Worm (Caenorhabditis elegans) whole organism, L2 larva: ENCODE results near the gene F31D5.1.

Source experiments
- R02D3.7 ChIP-seq: fragments of 150-350 bp; optimal IDR thresholded peaks from 2 replicates; lab custom pipeline; 2014; ENCODE audit warnings: missing biosample characterization, missing genetic modification characterization
- alr-1 ChIP-seq: fragments of 150-350 bp; optimal IDR thresholded peaks from 2 replicates; lab custom pipeline; 2014; ENCODE audit warnings: missing biosample characterization, missing genetic modification characterization
- aly-2 ChIP-seq: fragments of 150-350 bp; optimal IDR thresholded peaks from 2 replicates; lab custom pipeline; 2014; ENCODE audit warnings: missing biosample characterization, missing genetic modification characterization
- ama-1 ChIP-seq: fragments of 150-350 bp; optimal IDR thresholded peaks from 2 replicates; lab custom pipeline; 2018; ENCODE audit warnings: inconsistent platforms
- blmp-1 ChIP-seq: sonication (generic microtip); optimal IDR thresholded peaks from 2 replicates; lab custom pipeline; 2017; ENCODE audit warnings: missing genetic modification characterization, mild to moderate bottlenecking, missing compliant biosample characterization, antibody characterized with exemption, moderate library complexity; ENCODE audit not compliant: insufficient read depth
- ceh-82 ChIP-seq: fragments of 150-350 bp; optimal IDR thresholded peaks from 2 replicates; lab custom pipeline; 2014; ENCODE audit warnings: missing biosample characterization, missing genetic modification characterization
- crh-2 ChIP-seq: sonication (generic microtip); optimal IDR thresholded peaks from 2 replicates; lab custom pipeline; 2017; ENCODE audit warnings: missing biosample characterization, missing genetic modification characterization
- elt-1 ChIP-seq: fragments of 150-350 bp; optimal IDR thresholded peaks from 2 replicates; lab custom pipeline; 2014; ENCODE audit warnings: missing biosample characterization, missing genetic modification characterization
- lin-11 ChIP-seq: fragments of 150-350 bp; sonication (generic microtip); optimal IDR thresholded peaks from 2 replicates; lab custom pipeline; 2014; ENCODE audit warnings: missing biosample characterization, missing genetic modification characterization, inconsistent platforms, mixed read lengths
- lin-39 ChIP-seq: fragments of 150-350 bp; optimal IDR thresholded peaks from 2 replicates; lab custom pipeline; 2014; ENCODE audit warnings: missing biosample characterization, missing genetic modification reagents, missing genetic modification characterization
- mab-5 ChIP-seq: fragments of 150-350 bp; optimal IDR thresholded peaks from 2 replicates; lab custom pipeline; 2014; ENCODE audit warnings: missing biosample characterization, missing genetic modification characterization
- mdl-1 ChIP-seq, 2 experiments: fragments of 150-350 bp in 1 of 2; sonication (generic microtip) in 1 of 2; optimal IDR thresholded peaks; 2 replicates each; lab custom pipeline; 2017; ENCODE audit warnings: missing biosample characterization in 2 of 2, missing genetic modification characterization in 2 of 2
- nhr-10 ChIP-seq: sonication (generic microtip); optimal IDR thresholded peaks from 2 replicates; lab custom pipeline; 2017; ENCODE audit warnings: missing biosample characterization, missing genetic modification characterization
- nhr-12 ChIP-seq: fragments of 150-350 bp; optimal IDR thresholded peaks from 2 replicates; lab custom pipeline; 2014; ENCODE audit warnings: missing biosample characterization, missing genetic modification characterization
- nhr-21 ChIP-seq: fragments of 150-350 bp; optimal IDR thresholded peaks from 2 replicates; lab custom pipeline; 2014; ENCODE audit warnings: missing biosample characterization, missing genetic modification characterization
- nhr-23 ChIP-seq: fragments of 150-350 bp; optimal IDR thresholded peaks from 2 replicates; lab custom pipeline; 2014; ENCODE audit warnings: missing biosample characterization, missing genetic modification reagents, missing genetic modification characterization
- nhr-25 ChIP-seq: fragments of 150-350 bp; sonication (generic microtip); optimal IDR thresholded peaks from 3 replicates; lab custom pipeline; 2014; ENCODE audit warnings: missing biosample characterization, missing genetic modification characterization
- nhr-6 ChIP-seq: fragments of 150-350 bp; optimal IDR thresholded peaks from 2 replicates; lab custom pipeline; 2014; ENCODE audit warnings: missing biosample characterization, missing genetic modification characterization
- skn-1 ChIP-seq: sonication (generic microtip); optimal IDR thresholded peaks from 2 replicates; lab custom pipeline; 2017; ENCODE audit warnings: missing biosample characterization, missing genetic modification characterization
- sma-3 ChIP-seq: sonication (generic microtip); optimal IDR thresholded peaks from 2 replicates; lab custom pipeline; 2016; ENCODE audit warnings: missing genetic modification reagents, missing genetic modification characterization, missing compliant biosample characterization
- unc-55 ChIP-seq: fragments of 150-350 bp; sonication (generic microtip); optimal IDR thresholded peaks from 3 replicates; lab custom pipeline; 2014; ENCODE audit warnings: missing biosample characterization, missing genetic modification reagents, missing genetic modification characterization
- unc-62 ChIP-seq: fragments of 150-350 bp; optimal IDR thresholded peaks from 2 replicates; lab custom pipeline; 2014; ENCODE audit warnings: missing biosample characterization, missing genetic modification reagents, missing genetic modification characterization
- zag-1 ChIP-seq: fragments of 150-350 bp; optimal IDR thresholded peaks from 2 replicates; lab custom pipeline; 2014; ENCODE audit warnings: missing biosample characterization, missing genetic modification characterization
- ztf-1 ChIP-seq: fragments of 200-800 bp; sonication (Bioruptor generic); conservative IDR thresholded peaks from 2 replicates; pipeline ENCODE4 v1.3.6; 2022; ENCODE audit warnings: missing genetic modification characterization, missing compliant biosample characterization
- ztf-4 ChIP-seq: fragments of 150-350 bp; optimal IDR thresholded peaks from 2 replicates; lab custom pipeline; 2014; ENCODE audit warnings: missing biosample characterization, missing genetic modification characterization

Gene F31D5.1

DNA sequence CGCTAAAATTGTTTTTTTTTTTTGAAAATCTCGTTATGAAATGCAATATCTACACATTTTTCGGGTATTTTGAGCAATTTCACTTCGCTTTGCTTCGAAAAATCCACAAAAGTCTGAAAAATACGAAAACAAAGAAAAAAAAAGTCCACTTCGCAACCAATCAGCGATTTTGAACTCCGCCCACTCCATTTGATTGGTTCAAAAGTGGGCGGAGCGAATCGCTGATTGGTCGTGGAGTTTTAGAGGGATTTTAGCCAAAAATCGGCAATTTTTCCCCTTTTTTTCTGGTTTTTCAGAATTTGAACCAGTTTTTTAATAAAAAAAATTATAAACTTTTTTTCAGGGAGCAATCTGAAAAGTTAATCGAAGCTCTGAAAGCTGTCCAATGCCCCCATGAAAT, 19.8 kb downstream of the F31D5.1 start:
- TF ChIP-seq lin-39 (tag; lab: Kevin White, UChicago): no peak
- no peak for TF ChIP-seq R02D3.7 (tag; lab: Kevin White, UChicago)
- no peak for TF ChIP-seq crh-2 (tag; lab: Kevin White, UChicago)
- no peak for TF ChIP-seq nhr-6
- TF ChIP-seq nhr-10 (tag; lab: Kevin White, UChicago): no peak
- no peak for TF ChIP-seq ztf-1 (GFP tag; lab: Robert Waterston, UW)
- TF ChIP-seq zag-1 (tag; lab: Kevin White, UChicago): no peak
- no peak for TF ChIP-seq blmp-1 (tag; lab: Kevin White, UChicago)
- TF ChIP-seq elt-1 (tag; lab: Kevin White, UChicago): no peak
- TF ChIP-seq ceh-82: no peak
- TF ChIP-seq unc-55: no peak
- no peak for TF ChIP-seq nhr-25 (tag; lab: Kevin White, UChicago)
- TF ChIP-seq mab-5: no peak
- TF ChIP-seq sma-3: no peak
- TF ChIP-seq nhr-12 (tag; lab: Kevin White, UChicago): no peak
- TF ChIP-seq nhr-21: no peak

- no peak for TF ChIP-seq ztf-4
- no peak for TF ChIP-seq elt-1 (tag; lab: Kevin White, UChicago)
- no peak for TF ChIP-seq ama-1
- no peak for TF ChIP-seq skn-1 (tag; lab: Kevin White, UChicago)
Measured at ce11 chrII:4244959-4245358, 25.8 kb downstream of the F31D5.1 start.

DNA sequence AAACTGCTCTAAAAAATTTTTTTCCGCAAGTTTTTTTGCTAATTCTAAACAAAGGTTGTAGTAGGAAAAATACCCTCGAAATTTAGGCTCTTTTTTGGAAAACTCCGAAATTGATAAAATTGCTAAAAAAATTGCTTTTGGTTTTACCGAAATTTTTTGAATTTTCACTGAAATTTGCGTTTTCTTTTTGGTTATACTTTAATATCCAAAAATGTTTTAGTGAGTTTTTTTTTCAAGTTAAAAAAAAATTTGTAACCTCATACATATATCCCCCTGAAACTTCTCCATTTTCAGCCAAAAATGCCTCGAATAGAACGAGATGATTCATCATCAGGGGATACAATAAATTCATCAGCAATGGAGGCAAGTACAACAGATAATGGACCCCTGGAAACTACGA, 27.7 kb downstream of the F31D5.1 start, which contains the start of gene gpa-11:
TSS of gene gpa-11 (plus strand) at position 301 of the 400 bp plus-strand sequence.
- no peak for TF ChIP-seq blmp-1 (tag; lab: Kevin White, UChicago)
- TF ChIP-seq mdl-1 (tag; optimal IDR thresholded peaks at IDR 0.05; lab: Kevin White, UChicago): no peak
- no peak for TF ChIP-seq nhr-12 (tag; lab: Kevin White, UChicago)
- TF ChIP-seq unc-62 (GFP tag; lab: Kevin White, UChicago): no peak
- TF ChIP-seq nhr-10 (tag; lab: Kevin White, UChicago): no peak

ce11 chrII:4256541-4257001, 37.4 kb downstream of the F31D5.1 start, which contains the start of gene C16A11.7:
TSS of gene C16A11.7 (minus strand) at chrII:4256951.
- TF ChIP-seq sma-3 (no peak), skn-1 (tag; lab: Kevin White, UChicago) (no peak)

ce11 chrII:4258683-4259082, 39.5 kb downstream of the F31D5.1 start, which contains the start of gene clec-135:
TSS of gene clec-135 (minus strand) at chrII:4258783.
- TF ChIP-seq lin-11 (tag; lab: Kevin White, UChicago) (no peak), unc-55 (no peak), aly-2 (no peak), zag-1 (tag; lab: Kevin White, UChicago) (no peak), alr-1 (tag; lab: Kevin White, UChicago) (no peak), ztf-4 (no peak), unc-62 (GFP tag; lab: Kevin White, UChicago) (no peak), ceh-82 (no peak), sma-3 (no peak)

DNA sequence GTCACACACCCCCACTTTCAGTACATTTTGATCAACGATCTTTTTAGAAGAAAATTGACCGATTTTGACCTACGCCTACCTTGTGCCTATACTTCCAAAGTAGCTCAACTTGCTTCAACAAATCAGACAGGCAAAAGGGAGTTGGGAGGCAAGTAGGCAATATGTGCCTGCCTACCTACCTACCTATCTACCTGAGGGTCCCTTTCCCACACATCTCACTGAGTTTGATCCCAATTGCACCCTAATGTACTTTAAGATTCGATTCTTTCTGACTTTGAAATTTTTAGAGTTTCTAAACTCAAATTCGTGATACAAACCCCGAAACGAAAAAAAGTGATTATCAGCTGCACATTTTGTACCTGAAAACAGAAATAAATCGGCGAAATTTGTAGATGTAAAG, 48.5 kb downstream of the F31D5.1 start:
- TF ChIP-seq nhr-23: no peak
- no peak for TF ChIP-seq lin-11 (tag; lab: Kevin White, UChicago)
